Fruit fly (Drosophila melanogaster): ENCODE measurements around the gene CG45691.

CG45691 gene

dm6 chr2L:17320612-17321011 lies at the start of gene CG45691:
TSS of gene CG45691 (minus strand) at chr2L:17320712.
- TF ChIP-seq EcR (GFP tag; optimal IDR thresholded peaks at IDR 0.05): no peak

DNA sequence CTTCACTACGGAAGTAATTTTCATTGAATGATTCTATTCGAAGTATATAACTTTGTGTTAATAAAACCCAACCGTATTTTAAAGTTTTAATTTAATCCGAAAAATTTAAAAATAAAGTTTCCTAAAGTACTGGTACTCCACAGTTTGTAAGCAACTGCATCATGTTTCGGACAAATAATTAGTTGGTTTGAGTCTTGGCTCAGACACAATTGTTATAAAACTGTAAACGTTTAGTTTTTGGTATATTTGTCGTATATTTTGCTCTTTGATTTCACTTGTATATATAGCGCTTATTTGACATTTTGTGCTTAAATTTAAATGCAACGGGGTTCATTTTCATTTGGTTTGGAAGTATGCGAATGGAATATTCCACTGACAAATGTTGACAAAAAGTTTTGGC lies 48.0 kb upstream of the CG45691 start:
- TF ChIP-seq usp (GFP tag; optimal IDR thresholded peaks at IDR 0.05) (no peak), psq (optimal IDR thresholded peaks at IDR 0.05) (no peak), CG8478 (optimal IDR thresholded peaks at IDR 0.05) (no peak), EcR (GFP tag; optimal IDR thresholded peaks at IDR 0.05) (no peak), pan (optimal IDR thresholded peaks at IDR 0.05) (no peak), Dll (optimal IDR thresholded peaks at IDR 0.05) (no peak)

dm6 chr2L:17363196-17363595 lies 42.7 kb upstream of the CG45691 start, which contains the start of gene CG31804:
TSS of gene CG31804 (plus strand) at chr2L:17363496.
- TF ChIP-seq Dll (optimal IDR thresholded peaks at IDR 0.05) (no peak), pan (optimal IDR thresholded peaks at IDR 0.05) (no peak), EcR (GFP tag; optimal IDR thresholded peaks at IDR 0.05) (no peak), usp (GFP tag; optimal IDR thresholded peaks at IDR 0.05) (no peak), psq (optimal IDR thresholded peaks at IDR 0.05) (no peak), CG8478 (optimal IDR thresholded peaks at IDR 0.05) (no peak)

- no peak for TF ChIP-seq Dll (optimal IDR thresholded peaks at IDR 0.05)
- no peak for TF ChIP-seq psq (optimal IDR thresholded peaks at IDR 0.05)
- no peak for TF ChIP-seq pan (optimal IDR thresholded peaks at IDR 0.05)
- TF ChIP-seq usp (GFP tag; optimal IDR thresholded peaks at IDR 0.05): no peak
- no peak for TF ChIP-seq CG8478 (optimal IDR thresholded peaks at IDR 0.05)
- no peak for TF ChIP-seq EcR (GFP tag; optimal IDR thresholded peaks at IDR 0.05)
Measured at dm6 chr2L:17311720-17312119, 8.8 kb downstream of the CG45691 start, which contains the start of gene CG34170. TSS of gene CG34170 (minus strand) at chr2L:17311820.

dm6 chr2L:17292102-17292501 lies 28.4 kb downstream of the CG45691 start, which contains the start of gene CG6380:
TSS of gene CG6380 (minus strand) at chr2L:17292202.
- TF ChIP-seq Dll (optimal IDR thresholded peaks at IDR 0.05) (no peak), usp (GFP tag; optimal IDR thresholded peaks at IDR 0.05) (no peak), psq (optimal IDR thresholded peaks at IDR 0.05) (no peak), EcR (GFP tag; optimal IDR thresholded peaks at IDR 0.05) (no peak), CG8478 (optimal IDR thresholded peaks at IDR 0.05) (no peak), pan (optimal IDR thresholded peaks at IDR 0.05) (no peak)

dm6 chr2L:17285940-17286339 lies 34.6 kb downstream of the CG45691 start, which contains the start of gene CG15140:
TSS of gene CG15140 (plus strand) at chr2L:17286240.
- no peak for TF ChIP-seq psq (optimal IDR thresholded peaks at IDR 0.05)
- TF ChIP-seq usp (GFP tag; optimal IDR thresholded peaks at IDR 0.05): no peak
- no peak for TF ChIP-seq Dll (optimal IDR thresholded peaks at IDR 0.05)
- no peak for TF ChIP-seq EcR (GFP tag; optimal IDR thresholded peaks at IDR 0.05)
- TF ChIP-seq CG8478 (optimal IDR thresholded peaks at IDR 0.05): no peak
- TF ChIP-seq pan (optimal IDR thresholded peaks at IDR 0.05): no peak

Data from whole organism.